Fruit fly (Drosophila melanogaster) whole organism, wandering third instar larva: ENCODE measurements around the gene CG17111.

ENCODE experiments used
- Abd-B ChIP-seq: fragments of >200 bp; optimal IDR thresholded peaks from 2 replicates; lab custom pipeline; 2017; ENCODE audit warnings: missing biosample characterization, missing genetic modification characterization
- CG32264 ChIP-seq: fragments of 200-800 bp; sonication (Bioruptor generic); optimal IDR thresholded peaks from 2 replicates; lab custom pipeline; 2016; ENCODE audit warnings: missing biosample characterization, missing genetic modification characterization
- CG9705 ChIP-seq: fragments of 200-800 bp; sonication (Bioruptor generic); optimal IDR thresholded peaks from 2 replicates; lab custom pipeline; 2018; ENCODE audit warnings: missing biosample characterization, mild to moderate bottlenecking, missing genetic modification characterization
- CrebA ChIP-seq: fragments of 200-800 bp; sonication (Bioruptor generic); optimal IDR thresholded peaks from 2 replicates; lab custom pipeline; 2016; ENCODE audit warnings: missing biosample characterization, mild to moderate bottlenecking, missing genetic modification characterization, borderline replicate concordance
- Dif ChIP-seq: fragments of 200-275, 200-300 bp; sonication (Bioruptor generic); optimal IDR thresholded peaks from 2 replicates; lab custom pipeline; 2018; ENCODE audit warnings: missing biosample characterization, missing genetic modification characterization; ENCODE audit not compliant: partially characterized antibody
- HLH106 ChIP-seq: fragments of 200-800 bp; optimal IDR thresholded peaks from 3 replicates; lab custom pipeline; 2019; ENCODE audit warnings: missing biosample characterization, mild to moderate bottlenecking, missing genetic modification characterization, moderate library complexity
- Hnf4 ChIP-seq: fragments of 200-800 bp; sonication (Bioruptor generic); optimal IDR thresholded peaks from 2 replicates; lab custom pipeline; 2016; ENCODE audit warnings: missing biosample characterization, mild to moderate bottlenecking, missing genetic modification characterization
- Hr78 ChIP-seq: fragments of >200 bp; optimal IDR thresholded peaks from 2 replicates; lab custom pipeline; 2017; ENCODE audit warnings: missing biosample characterization, missing genetic modification characterization
- Hr83 ChIP-seq: fragments of 200-300 bp; sonication (Bioruptor generic); optimal IDR thresholded peaks from 2 replicates; lab custom pipeline; 2016; ENCODE audit warnings: missing biosample characterization, mild to moderate bottlenecking, missing genetic modification characterization, moderate library complexity; ENCODE audit not compliant: poor library complexity, severe bottlenecking
- Jra ChIP-seq: sonication (Bioruptor generic); optimal IDR thresholded peaks from 2 replicates; lab custom pipeline; 2016; ENCODE audit warnings: missing biosample characterization, missing genetic modification characterization
- Mio ChIP-seq: sonication (Bioruptor generic); optimal IDR thresholded peaks from 2 replicates; lab custom pipeline; 2016; ENCODE audit warnings: missing biosample characterization, missing genetic modification characterization
- Myc ChIP-seq: fragments of >200 bp; optimal IDR thresholded peaks from 2 replicates; lab custom pipeline; 2017
- OdsH ChIP-seq: fragments of 200-800 bp; sonication (Bioruptor generic); optimal IDR thresholded peaks from 2 replicates; lab custom pipeline; 2016; ENCODE audit warnings: missing biosample characterization, mild to moderate bottlenecking, missing genetic modification characterization
- Rel ChIP-seq, 2 experiments: fragments of 200-800 bp; sonication (Bioruptor generic) in 1 of 2; optimal IDR thresholded peaks; 2 replicates in 1 of 2; 3 replicates in 1 of 2; lab custom pipeline; 2016 to 2019; ENCODE audit warnings: mild to moderate bottlenecking in 2 of 2, missing biosample characterization in 2 of 2, missing genetic modification characterization in 2 of 2, moderate library complexity in 1 of 2
- Sp1 ChIP-seq: fragments of 200-800 bp; sonication (Bioruptor generic); optimal IDR thresholded peaks from 3 replicates; lab custom pipeline; 2019; ENCODE audit warnings: missing biosample characterization, mild to moderate bottlenecking, missing genetic modification characterization, moderate library complexity
- Vsx2 ChIP-seq: fragments of 200-300, 225-300 bp; sonication (Bioruptor generic); optimal IDR thresholded peaks from 2 replicates; lab custom pipeline; 2018; ENCODE audit warnings: missing biosample characterization, missing genetic modification characterization; ENCODE audit not compliant: partially characterized antibody
- br ChIP-seq: fragments of 200-800 bp; sonication (Bioruptor generic); optimal IDR thresholded peaks from 2 replicates; lab custom pipeline; 2016; ENCODE audit warnings: missing biosample characterization, missing genetic modification characterization
- brk ChIP-seq: fragments of 200-800 bp; sonication (Bioruptor generic); optimal IDR thresholded peaks from 2 replicates; lab custom pipeline; 2016; ENCODE audit warnings: missing biosample characterization, mild to moderate bottlenecking, missing genetic modification characterization
- dl ChIP-seq, 2 experiments: fragments of 175-275, 200-275 bp in 1 of 2; fragments of 200-275 bp in 1 of 2; sonication (Bioruptor generic); optimal IDR thresholded peaks; lab custom pipeline; 2018; ENCODE audit warnings: mild to moderate bottlenecking in 2 of 2, missing biosample characterization in 2 of 2, missing genetic modification characterization in 2 of 2, moderate library complexity in 2 of 2; ENCODE audit not compliant: partially characterized antibody in 2 of 2, insufficient read depth in 1 of 2
- dmrt93B ChIP-seq: fragments of 200-800 bp; sonication (Bioruptor generic); optimal IDR thresholded peaks from 2 replicates; lab custom pipeline; 2018; ENCODE audit warnings: missing biosample characterization, mild to moderate bottlenecking, missing genetic modification characterization
- dsf ChIP-seq: sonication (Bioruptor generic); optimal IDR thresholded peaks from 2 replicates; lab custom pipeline; 2016; ENCODE audit warnings: missing biosample characterization, missing genetic modification characterization, borderline replicate concordance
- ey ChIP-seq: fragments of 200-800 bp; sonication (Bioruptor generic); optimal IDR thresholded peaks from 2 replicates; lab custom pipeline; 2016; ENCODE audit warnings: missing biosample characterization, missing genetic modification characterization
- foxo ChIP-seq, 2 experiments: fragments of 200-800 bp; sonication (Bioruptor generic); optimal IDR thresholded peaks; 2 replicates in 1 of 2; 3 replicates in 1 of 2; lab custom pipeline; 2016 to 2017; ENCODE audit warnings: missing biosample characterization in 2 of 2, missing genetic modification characterization in 2 of 2
- h ChIP-seq: fragments of 200-800 bp; sonication (Bioruptor generic); optimal IDR thresholded peaks from 3 replicates; lab custom pipeline; 2016; ENCODE audit warnings: missing biosample characterization, mild to moderate bottlenecking, missing genetic modification characterization
- jim ChIP-seq: fragments of 175-275, 200-325 bp; sonication (Bioruptor generic); optimal IDR thresholded peaks from 2 replicates; lab custom pipeline; 2016; ENCODE audit warnings: missing biosample characterization, mild to moderate bottlenecking, missing genetic modification characterization
- lola ChIP-seq: fragments of >200 bp; optimal IDR thresholded peaks from 2 replicates; lab custom pipeline; 2017; ENCODE audit warnings: missing biosample characterization, missing genetic modification characterization
- rgr ChIP-seq: fragments of 200-800 bp; sonication (Bioruptor generic); optimal IDR thresholded peaks from 3 replicates; lab custom pipeline; 2016; ENCODE audit warnings: missing biosample characterization, mild to moderate bottlenecking, missing genetic modification characterization
- sv ChIP-seq: fragments of 200-800 bp; sonication (Bioruptor generic); optimal IDR thresholded peaks from 3 replicates; lab custom pipeline; 2016; ENCODE audit warnings: missing biosample characterization, missing genetic modification characterization
- tai ChIP-seq: sonication (Bioruptor generic); optimal IDR thresholded peaks from 2 replicates; lab custom pipeline; 2016; ENCODE audit warnings: missing biosample characterization, missing genetic modification characterization
- usp ChIP-seq: fragments of >200 bp; optimal IDR thresholded peaks from 2 replicates; lab custom pipeline; 2017; ENCODE audit warnings: missing biosample characterization, missing genetic modification characterization
- woc ChIP-seq: sonication (Bioruptor generic); optimal IDR thresholded peaks from 2 replicates; lab custom pipeline; 2016; ENCODE audit warnings: missing biosample characterization, mild to moderate bottlenecking, missing genetic modification characterization

Gene CG17111

dm6 chr3R:23097197-23097809, 30.2 kb upstream of the CG17111 start, which contains the start of gene CG6733:
Gene CG6733, plus strand, starts transcription at chr3R:23097728.
- TF ChIP-seq dmrt93B (GFP tag; lab: Kevin White, UChicago) (no peak), jim (GFP tag; lab: Kevin White, UChicago) (no peak), Rel (GFP tag; optimal IDR thresholded peaks at IDR 0.05; lab: Kevin White, UChicago) (no peak), Rel (tag; optimal IDR thresholded peaks at IDR 0.05; lab: Kevin White, UChicago) (peak; percentile 26)

DNA sequence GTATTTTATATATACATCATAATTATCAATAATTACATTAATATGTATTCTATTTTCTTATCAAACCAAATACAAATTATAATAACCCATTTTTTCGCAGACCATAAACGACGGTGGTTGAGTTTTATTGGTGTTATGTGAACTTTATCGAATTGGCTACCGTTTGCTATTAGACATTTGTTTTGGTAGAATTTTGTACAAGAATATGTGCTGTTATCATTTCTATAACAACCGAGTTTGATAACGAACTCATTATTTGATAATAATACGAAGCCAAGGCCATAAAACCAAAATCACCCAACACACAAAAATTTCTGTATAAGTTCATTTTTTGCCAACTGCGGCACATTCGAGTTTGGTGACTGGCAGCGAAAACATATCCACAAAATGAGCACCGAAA, 28.3 kb upstream of the CG17111 start, which contains the start of gene CG17109:
Gene CG17109, plus strand, starts transcription at position 345 of the 400 bp plus-strand sequence.
- TF ChIP-seq brk (no peak), Hnf4 (GFP tag; lab: Kevin White, UChicago) (no peak), HLH106 (tag; lab: Kevin White, UChicago) (no peak), CG9705 (GFP tag; lab: Kevin White, UChicago) (no peak), Jra (GFP tag; lab: Kevin White, UChicago) (no peak), tai (GFP tag; lab: Kevin White, UChicago) (no peak)

- TF ChIP-seq foxo (GFP tag; optimal IDR thresholded peaks at IDR 0.05; lab: Kevin White, UChicago), result no peak
- no peak for TF ChIP-seq ey (GFP tag; lab: Kevin White, UChicago)
- no peak for TF ChIP-seq lola (GFP tag; lab: Kevin White, UChicago)
- TF ChIP-seq Jra (GFP tag; lab: Kevin White, UChicago), result no peak
- TF ChIP-seq Rel (GFP tag; optimal IDR thresholded peaks at IDR 0.05; lab: Kevin White, UChicago), result no peak
- no peak for TF ChIP-seq Rel (tag; optimal IDR thresholded peaks at IDR 0.05; lab: Kevin White, UChicago)
- no peak for TF ChIP-seq dmrt93B (GFP tag; lab: Kevin White, UChicago)
- TF ChIP-seq woc (GFP tag; lab: Kevin White, UChicago), result no peak
- TF ChIP-seq sv, result no peak
- TF ChIP-seq Sp1 (GFP tag; lab: Kevin White, UChicago), result no peak
- peak; percentile 26 for TF ChIP-seq Myc (lab: Kevin White, UChicago)
- no peak for TF ChIP-seq Dif (GFP tag; lab: Kevin White, UChicago)
- TF ChIP-seq usp (GFP tag; lab: Kevin White, UChicago), result no peak
- no peak for TF ChIP-seq Mio (GFP tag; lab: Kevin White, UChicago)
- TF ChIP-seq dsf, result no peak
- no peak for TF ChIP-seq CG32264 (GFP tag; lab: Kevin White, UChicago)
- TF ChIP-seq rgr, result peak; percentile 26
- TF ChIP-seq OdsH (GFP tag; lab: Kevin White, UChicago), result no peak
- peak; percentile 8 for TF ChIP-seq Hr83 (GFP tag; lab: Kevin White, UChicago)
- no peak for TF ChIP-seq Abd-B
- TF ChIP-seq jim (GFP tag; lab: Kevin White, UChicago), result no peak
- no peak for TF ChIP-seq br
- no peak for TF ChIP-seq dl (GFP tag; optimal IDR thresholded peaks at IDR 0.05; lab: Kevin White, UChicago; ENCODE audit: insufficient read depth in 1 of 2, partially characterized antibody in 2 of 2)
- no peak for TF ChIP-seq Hr78 (GFP tag; lab: Kevin White, UChicago)
- TF ChIP-seq CrebA (GFP tag; lab: Kevin White, UChicago), result no peak
- TF ChIP-seq h (GFP tag; lab: Kevin White, UChicago), result no peak
- no peak for TF ChIP-seq HLH106 (tag; lab: Kevin White, UChicago)
- no peak for TF ChIP-seq tai (GFP tag; lab: Kevin White, UChicago)
- TF ChIP-seq Vsx2, result peak; percentile 84
Observed at dm6 chr3R:23091586-23092228, 24.6 kb upstream of the CG17111 start, which contains the start of the genes CG17110 and CG6726. Gene CG17110, plus strand, starts transcription at chr3R:23091724. Gene CG6726, plus strand, starts transcription at chr3R:23091724.

dm6 chr3R:23088252-23088651, 21.2 kb upstream of the CG17111 start:
- no peak for TF ChIP-seq OdsH (GFP tag; lab: Kevin White, UChicago)
- TF ChIP-seq Myc (lab: Kevin White, UChicago), result no peak
- TF ChIP-seq Sp1 (GFP tag; lab: Kevin White, UChicago), result no peak
- TF ChIP-seq, all 38 proteins: peak for 0
